Worm (Caenorhabditis elegans) whole organism, mixed stage, embryonic: ENCODE results near the gene clx-1.
A peak's percentile ranks its signal among the peaks of the same experiment; 100 is the strongest.

Experiments
- M03D4.4 ChIP-seq: sonication (generic microtip); optimal IDR thresholded peaks from 2 replicates; lab custom pipeline; 2017; ENCODE audit warnings: mild to moderate bottlenecking, missing genetic modification characterization, missing compliant biosample characterization
- bed-3 ChIP-seq: fragments of 200-800 bp; sonication (Bioruptor generic); optimal IDR thresholded peaks from 3 replicates; lab custom pipeline; 2018; ENCODE audit warnings: mild to moderate bottlenecking, missing genetic modification characterization, moderate library complexity, missing compliant biosample characterization
- blmp-1 ChIP-seq: fragments of 150-350 bp; optimal IDR thresholded peaks from 2 replicates; lab custom pipeline; 2014; ENCODE audit warnings: missing biosample characterization, missing genetic modification characterization
- ceh-39 ChIP-seq: fragments of 150-350 bp; optimal IDR thresholded peaks from 2 replicates; lab custom pipeline; 2014; ENCODE audit warnings: missing biosample characterization, missing genetic modification characterization
- ceh-43 ChIP-seq: fragments of 200-800 bp; sonication (Bioruptor generic); optimal IDR thresholded peaks from 2 replicates; lab custom pipeline; 2018; ENCODE audit warnings: mild to moderate bottlenecking, missing genetic modification characterization, moderate library complexity, missing compliant biosample characterization
- ces-1 ChIP-seq: fragments of 150-350 bp; optimal IDR thresholded peaks from 2 replicates; lab custom pipeline; 2014; ENCODE audit warnings: missing biosample characterization, missing genetic modification reagents, missing genetic modification characterization
- drap-1 ChIP-seq: fragments of 200-800 bp; sonication (Bioruptor generic); optimal IDR thresholded peaks from 3 replicates; lab custom pipeline; 2018; ENCODE audit warnings: mild to moderate bottlenecking, missing genetic modification characterization, missing compliant biosample characterization
- elt-1 ChIP-seq: sonication (generic microtip); optimal IDR thresholded peaks from 2 replicates; lab custom pipeline; 2017; ENCODE audit warnings: missing genetic modification characterization, mild to moderate bottlenecking, missing compliant biosample characterization, antibody characterized with exemption, moderate library complexity, borderline replicate concordance; ENCODE audit not compliant: insufficient read depth
- elt-3 ChIP-seq: fragments of 150-350 bp; optimal IDR thresholded peaks from 2 replicates; lab custom pipeline; 2014; ENCODE audit warnings: missing biosample characterization, missing genetic modification characterization
- ham-2 ChIP-seq: fragments of 200-800 bp; sonication (Bioruptor generic); optimal IDR thresholded peaks from 2 replicates; lab custom pipeline; 2018; ENCODE audit warnings: mild to moderate bottlenecking, missing genetic modification characterization, missing compliant biosample characterization
- hlh-1 ChIP-seq: fragments of 150-350 bp; optimal IDR thresholded peaks from 2 replicates; lab custom pipeline; 2014; ENCODE audit warnings: missing biosample characterization, missing genetic modification reagents, missing genetic modification characterization
- lin-32 ChIP-seq: fragments of 200-800 bp; sonication (Bioruptor generic); optimal IDR thresholded peaks from 2 replicates; lab custom pipeline; 2018; ENCODE audit warnings: mild to moderate bottlenecking, missing genetic modification characterization, missing compliant biosample characterization
- mab-5 ChIP-seq: fragments of 150-350 bp; optimal IDR thresholded peaks from 2 replicates; lab custom pipeline; 2014; ENCODE audit warnings: missing biosample characterization, missing genetic modification characterization
- mep-1 ChIP-seq: fragments of 150-350 bp; optimal IDR thresholded peaks from 2 replicates; lab custom pipeline; 2017; ENCODE audit warnings: missing biosample characterization, missing genetic modification reagents, missing genetic modification characterization, inconsistent platforms
- nhr-12 ChIP-seq: fragments of 150-350 bp; optimal IDR thresholded peaks from 2 replicates; lab custom pipeline; 2014; ENCODE audit warnings: missing biosample characterization, missing genetic modification characterization
- nhr-2 ChIP-seq: fragments of 150-350 bp; optimal IDR thresholded peaks from 2 replicates; lab custom pipeline; 2014; ENCODE audit warnings: missing biosample characterization, missing genetic modification characterization
- nhr-237 ChIP-seq: fragments of 150-350 bp; optimal IDR thresholded peaks from 2 replicates; lab custom pipeline; 2014; ENCODE audit warnings: missing biosample characterization, missing genetic modification characterization
- nhr-28 ChIP-seq: fragments of 150-350 bp; optimal IDR thresholded peaks from 2 replicates; lab custom pipeline; 2014; ENCODE audit warnings: missing biosample characterization, missing genetic modification characterization
- pha-4 ChIP-seq: fragments of 150-350 bp; optimal IDR thresholded peaks from 2 replicates; lab custom pipeline; 2018; ENCODE audit warnings: missing biosample characterization, missing genetic modification reagents, missing genetic modification characterization
- sem-2 ChIP-seq: fragments of 200-800 bp; sonication (Bioruptor generic); optimal IDR thresholded peaks from 2 replicates; lab custom pipeline; 2018; ENCODE audit warnings: mild to moderate bottlenecking, missing genetic modification characterization, missing compliant biosample characterization
- snpc-4 ChIP-seq: fragments of 150-350 bp; optimal IDR thresholded peaks from 2 replicates; lab custom pipeline; 2014; ENCODE audit warnings: missing biosample characterization, missing genetic modification characterization
- sptf-1 ChIP-seq: sonication (generic microtip); optimal IDR thresholded peaks from 2 replicates; lab custom pipeline; 2017; ENCODE audit warnings: mild to moderate bottlenecking, missing genetic modification characterization, moderate library complexity, missing compliant biosample characterization
- tbx-8 ChIP-seq: fragments of 200-800 bp; sonication (Bioruptor generic); optimal IDR thresholded peaks from 2 replicates; lab custom pipeline; 2018; ENCODE audit warnings: mild to moderate bottlenecking, missing genetic modification characterization, moderate library complexity, missing compliant biosample characterization
- unc-120 ChIP-seq: sonication (generic microtip); optimal IDR thresholded peaks from 2 replicates; lab custom pipeline; 2017; ENCODE audit warnings: missing genetic modification characterization, missing compliant biosample characterization; ENCODE audit not compliant: poor library complexity, severe bottlenecking
- unc-39 ChIP-seq: fragments of 150-350 bp; optimal IDR thresholded peaks from 2 replicates; lab custom pipeline; 2014; ENCODE audit warnings: missing biosample characterization, missing genetic modification characterization
- unc-62 ChIP-seq: fragments of 150-350 bp; optimal IDR thresholded peaks from 2 replicates; lab custom pipeline; 2014; ENCODE audit warnings: missing biosample characterization, missing genetic modification reagents, missing genetic modification characterization
- zip-8 ChIP-seq: fragments of 150-350 bp; optimal IDR thresholded peaks from 2 replicates; lab custom pipeline; 2014; ENCODE audit warnings: missing biosample characterization, missing genetic modification characterization

Gene clx-1

ce11 chrIV:7723555-7723954 lies 10.9 kb upstream of the clx-1 start:
- TF ChIP-seq elt-1 (tag; lab: Kevin White, UChicago) (no peak), elt-3 (tag; lab: Kevin White, UChicago) (no peak), mab-5 (peak; percentile 5), zip-8 (tag; lab: Kevin White, UChicago) (no peak), unc-62 (GFP tag; lab: Kevin White, UChicago) (peak; percentile 95)

- TF ChIP-seq sptf-1 (no peak), nhr-2 (no peak), elt-3 (tag; lab: Kevin White, UChicago) (no peak), ceh-39 (tag; lab: Kevin White, UChicago) (no peak)
These were observed 9.5 kb upstream of the clx-1 start for ce11 chrIV:7724912-7725311.

ce11 chrIV:7726325-7726724 lies 8.1 kb upstream of the clx-1 start, which contains the start of gene C50F7.5:
Gene C50F7.5, plus strand, starts transcription at chrIV:7726719.
- TF ChIP-seq ces-1 (GFP tag; lab: Kevin White, UChicago), result no peak
- no peak for TF ChIP-seq ceh-43
- no peak for TF ChIP-seq blmp-1 (tag; lab: Kevin White, UChicago)
- TF ChIP-seq M03D4.4 (tag; lab: Kevin White, UChicago), result no peak
- no peak for TF ChIP-seq nhr-28 (tag; lab: Kevin White, UChicago)
- no peak for TF ChIP-seq ham-2
- TF ChIP-seq unc-62 (GFP tag; lab: Kevin White, UChicago), result no peak
- TF ChIP-seq nhr-2, result no peak
- TF ChIP-seq tbx-8, result no peak
- TF ChIP-seq hlh-1 (tag; lab: Kevin White, UChicago), result no peak
- TF ChIP-seq unc-39, result no peak
- TF ChIP-seq nhr-237 (tag; lab: Kevin White, UChicago), result no peak
- no peak for TF ChIP-seq unc-120 (tag; lab: Kevin White, UChicago)
- no peak for TF ChIP-seq drap-1
- TF ChIP-seq mab-5, result no peak
- TF ChIP-seq ceh-39 (tag; lab: Kevin White, UChicago), result no peak
- TF ChIP-seq lin-32 (GFP tag; lab: Kevin White, UChicago), result no peak
- TF ChIP-seq elt-3 (tag; lab: Kevin White, UChicago), result no peak
- no peak for TF ChIP-seq sem-2 (GFP tag; lab: Kevin White, UChicago)
- TF ChIP-seq mep-1 (tag; lab: Kevin White, UChicago), result no peak

- no peak for TF ChIP-seq mab-5
- TF ChIP-seq pha-4, result no peak
- no peak for TF ChIP-seq unc-39
- TF ChIP-seq ham-2, result no peak
- no peak for TF ChIP-seq drap-1
- TF ChIP-seq ceh-39 (tag; lab: Kevin White, UChicago), result no peak
- TF ChIP-seq nhr-12 (tag; lab: Kevin White, UChicago), result no peak
- no peak for TF ChIP-seq snpc-4 (tag; lab: Kevin White, UChicago)
- TF ChIP-seq elt-1 (tag; lab: Kevin White, UChicago), result no peak
- no peak for TF ChIP-seq unc-62 (GFP tag; lab: Kevin White, UChicago)
- TF ChIP-seq nhr-2, result no peak
These were observed 7.2 kb upstream of the clx-1 start for ce11 chrIV:7727258-7727657.

ce11 chrIV:7728402-7728963 lies 6.0 kb upstream of the clx-1 start, which contains the start of gene sucg-1:
Gene sucg-1, plus strand, starts transcription at chrIV:7728913.
- TF ChIP-seq unc-120 (tag; lab: Kevin White, UChicago) (no peak), drap-1 (no peak), ces-1 (GFP tag; lab: Kevin White, UChicago) (peak; percentile 2)

ce11 chrIV:7731960-7732359 lies 2.5 kb upstream of the clx-1 start, which contains the start of the genes C50F7.9 and C50F7.3:
Gene C50F7.9, minus strand, starts transcription at chrIV:7732060.
Gene C50F7.3, plus strand, starts transcription at chrIV:7732329.
- TF ChIP-seq nhr-237 (tag; lab: Kevin White, UChicago) (no peak), bed-3 (GFP tag; lab: Kevin White, UChicago) (no peak), mep-1 (tag; lab: Kevin White, UChicago) (no peak), ceh-39 (tag; lab: Kevin White, UChicago) (no peak)
